Worm (Caenorhabditis elegans) whole organism, L4/young adult: ENCODE data around the gene T20D3.5.
A peak's percentile ranks its signal among the peaks of the same experiment; 100 is the strongest.

Experiments used
- W03F9.2 ChIP-seq: fragments of 150-350 bp; optimal IDR thresholded peaks from 2 replicates; lab custom pipeline; 2014; ENCODE audit warnings: missing biosample characterization, missing genetic modification characterization
- him-1 ChIP-seq: sonication (generic microtip); optimal IDR thresholded peaks from 2 replicates; lab custom pipeline; 2016; ENCODE audit warnings: missing genotype, missing genetic modification reagents, missing genetic modification characterization, missing compliant biosample characterization

- TF ChIP-seq W03F9.2 (tag; lab: Kevin White, UChicago): peak; percentile 30
- TF ChIP-seq him-1: no peak
These were observed 49.2 kb downstream of the T20D3.5 start, which contains the start of gene daf-15 for ce11 chrIV:9386038-9386437.
